Worm (Caenorhabditis elegans) whole organism, young adult: ENCODE results near the gene T28D6.5.
A peak's percentile ranks its signal among the peaks of the same experiment; 100 is the strongest.

Source experiments
- D2030.7 ChIP-seq: fragments of 200-800 bp; sonication (Bioruptor generic); IDR thresholded peaks from 2 replicates; pipeline ENCODE4 v1.3.6; 2022; ENCODE audit warnings: missing genetic modification reagents, missing genetic modification characterization, missing compliant biosample characterization
- F33H1.4 ChIP-seq: fragments of 200-800 bp; sonication (Bioruptor generic); IDR thresholded peaks from 2 replicates; pipeline ENCODE4 v1.3.6; 2022; ENCODE audit warnings: missing genetic modification reagents, missing genetic modification characterization, missing compliant biosample characterization
- F49E8.2 ChIP-seq: sonication (generic microtip); optimal IDR thresholded peaks from 3 replicates; lab custom pipeline; 2017; ENCODE audit warnings: missing genetic modification characterization, mild to moderate bottlenecking, missing compliant biosample characterization, antibody characterized with exemption, moderate library complexity; ENCODE audit not compliant: insufficient read depth
- T26A5.8 ChIP-seq: sonication (generic microtip); optimal IDR thresholded peaks from 2 replicates; lab custom pipeline; 2016; ENCODE audit warnings: missing genetic modification characterization, missing compliant biosample characterization
- athp-1 ChIP-seq: sonication (generic microtip); optimal IDR thresholded peaks from 2 replicates; lab custom pipeline; 2017; ENCODE audit warnings: mild to moderate bottlenecking, missing genetic modification characterization, missing compliant biosample characterization
- attf-6 ChIP-seq: fragments of 200-800 bp; sonication (Bioruptor generic); IDR thresholded peaks from 2 replicates; pipeline ENCODE4 v1.3.6; 2022; ENCODE audit warnings: missing genetic modification reagents, missing genetic modification characterization, missing compliant biosample characterization
- cebp-1 ChIP-seq, 2 experiments: fragments of 200-800 bp in 1 of 2; sonication (Bioruptor generic) in 1 of 2; sonication (generic microtip) in 1 of 2; IDR thresholded peaks in 1 of 2; optimal IDR thresholded peaks in 1 of 2; 2 replicates each; pipeline versions ENCODE4 v1.3.6 to Lab custom; 2017 to 2022; ENCODE audit warnings: missing compliant biosample characterization in 2 of 2, missing genetic modification characterization in 2 of 2, mild to moderate bottlenecking in 1 of 2, missing genetic modification reagents in 1 of 2, moderate library complexity in 1 of 2
- ceh-40 ChIP-seq: fragments of 200-800 bp; sonication (Bioruptor generic); IDR thresholded peaks from 2 replicates; pipeline ENCODE4 v1.3.6; 2022; ENCODE audit warnings: missing genetic modification characterization, missing compliant biosample characterization
- ceh-91 ChIP-seq: fragments of 200-800 bp; sonication (Bioruptor generic); IDR thresholded peaks from 2 replicates; pipeline ENCODE4 v1.3.6; 2022; ENCODE audit warnings: missing genetic modification reagents, missing genetic modification characterization, missing compliant biosample characterization
- dpl-1 ChIP-seq: fragments of 150-350 bp; optimal IDR thresholded peaks from 2 replicates; lab custom pipeline; 2014; ENCODE audit warnings: missing biosample characterization, missing genetic modification reagents, missing genetic modification characterization
- egl-18 ChIP-seq: fragments of 200-800 bp; sonication (Bioruptor generic); IDR thresholded peaks from 2 replicates; pipeline ENCODE4 v1.3.6; 2022; ENCODE audit warnings: missing genetic modification reagents, missing genetic modification characterization, missing compliant biosample characterization
- egl-44 ChIP-seq: fragments of 200-800 bp; sonication (Bioruptor generic); IDR thresholded peaks from 2 replicates; pipeline ENCODE4 v1.3.6; 2022; ENCODE audit warnings: missing genetic modification reagents, missing genetic modification characterization, missing compliant biosample characterization
- egrh-3 ChIP-seq: fragments of 200-800 bp; sonication (Bioruptor generic); IDR thresholded peaks from 2 replicates; pipeline ENCODE4 v1.3.6; 2022; ENCODE audit warnings: missing genetic modification reagents, missing genetic modification characterization, missing compliant biosample characterization
- ekl-4 ChIP-seq: fragments of 200-800 bp; sonication (Bioruptor generic); IDR thresholded peaks from 2 replicates; pipeline ENCODE4 v1.3.6; 2022; ENCODE audit warnings: missing genetic modification reagents, missing genetic modification characterization, missing compliant biosample characterization
- gei-17 ChIP-seq: fragments of 200-800 bp; sonication (Bioruptor generic); optimal IDR thresholded peaks from 2 replicates; lab custom pipeline; 2018; ENCODE audit warnings: mild to moderate bottlenecking, missing genetic modification characterization, missing compliant biosample characterization
- hmg-1.2 ChIP-seq: fragments of 200-800 bp; sonication (Bioruptor generic); IDR thresholded peaks from 2 replicates; pipeline ENCODE4 v1.3.6; 2022; ENCODE audit warnings: missing genetic modification reagents, missing genetic modification characterization, missing compliant biosample characterization
- hsf-1 ChIP-seq: fragments of 200-800 bp; sonication (Bioruptor generic); IDR thresholded peaks from 2 replicates; pipeline ENCODE4 v1.3.6; 2022; ENCODE audit warnings: missing genetic modification reagents, missing genetic modification characterization, missing compliant biosample characterization
- lag-1 ChIP-seq: fragments of 200-800 bp; sonication (Bioruptor generic); IDR thresholded peaks from 2 replicates; pipeline ENCODE4 v1.3.6; 2022; ENCODE audit warnings: missing genetic modification reagents, missing genetic modification characterization, missing compliant biosample characterization
- lin-40 ChIP-seq: sonication (generic microtip); optimal IDR thresholded peaks from 2 replicates; lab custom pipeline; 2016; ENCODE audit warnings: missing genetic modification characterization, mild to moderate bottlenecking, missing compliant biosample characterization, missing genotype, missing genetic modification reagents
- lir-1 ChIP-seq: fragments of 200-800 bp; sonication (Bioruptor generic); conservative IDR thresholded peaks from 2 replicates; pipeline ENCODE4 v1.3.6; 2022; ENCODE audit warnings: missing genetic modification reagents, missing genetic modification characterization, missing compliant biosample characterization
- lsl-1 ChIP-seq: fragments of 200-800 bp; sonication (Bioruptor generic); optimal IDR thresholded peaks from 2 replicates; lab custom pipeline; 2018; ENCODE audit warnings: mild to moderate bottlenecking, missing genetic modification characterization, moderate library complexity, missing compliant biosample characterization
- lsy-27 ChIP-seq: sonication (generic microtip); optimal IDR thresholded peaks from 2 replicates; lab custom pipeline; 2017; ENCODE audit warnings: missing genetic modification characterization, mild to moderate bottlenecking, missing compliant biosample characterization, antibody characterized with exemption, missing genotype, borderline replicate concordance; ENCODE audit not compliant: insufficient read depth
- madf-6 ChIP-seq: fragments of 200-800 bp; sonication (Bioruptor generic); IDR thresholded peaks from 2 replicates; pipeline ENCODE4 v1.3.6; 2022; ENCODE audit warnings: missing genetic modification reagents, missing genetic modification characterization, missing compliant biosample characterization
- madf-8 ChIP-seq: fragments of 200-800 bp; sonication (Bioruptor generic); conservative IDR thresholded peaks from 2 replicates; pipeline ENCODE4 v1.3.6; 2022; ENCODE audit warnings: missing genetic modification reagents, missing genetic modification characterization, missing compliant biosample characterization
- mel-28 ChIP-seq: sonication (generic microtip); optimal IDR thresholded peaks from 2 replicates; lab custom pipeline; 2016; ENCODE audit warnings: borderline replicate concordance, mild to moderate bottlenecking, missing genetic modification characterization, missing compliant biosample characterization
- mxl-1 ChIP-seq: sonication (generic microtip); optimal IDR thresholded peaks from 2 replicates; lab custom pipeline; 2016; ENCODE audit warnings: missing genetic modification characterization, missing compliant biosample characterization
- nfya-2 ChIP-seq: fragments of 200-800 bp; sonication (Bioruptor generic); IDR thresholded peaks from 2 replicates; pipeline ENCODE4 v1.3.6; 2022; ENCODE audit warnings: missing genetic modification reagents, missing genetic modification characterization, missing compliant biosample characterization
- nhr-27 ChIP-seq: fragments of 200-800 bp; sonication (Bioruptor generic); optimal IDR thresholded peaks from 2 replicates; lab custom pipeline; 2018; ENCODE audit warnings: mild to moderate bottlenecking, missing genetic modification characterization, moderate library complexity, missing compliant biosample characterization
- rcor-1 ChIP-seq: fragments of 200-800 bp; sonication (Bioruptor generic); IDR thresholded peaks from 2 replicates; pipeline ENCODE4 v1.3.6; 2022; ENCODE audit warnings: missing genetic modification reagents, missing genetic modification characterization, missing compliant biosample characterization
- repo-1 ChIP-seq: sonication (generic microtip); optimal IDR thresholded peaks from 2 replicates; lab custom pipeline; 2017; ENCODE audit warnings: mild to moderate bottlenecking, missing genetic modification characterization, missing compliant biosample characterization
- snpc-1.1 ChIP-seq: sonication (generic microtip); optimal IDR thresholded peaks from 2 replicates; lab custom pipeline; 2017; ENCODE audit warnings: missing genetic modification characterization, mild to moderate bottlenecking, missing compliant biosample characterization, antibody characterized with exemption, moderate library complexity, missing genotype, missing genetic modification reagents; ENCODE audit not compliant: insufficient read depth
- snpc-1.3 ChIP-seq: sonication (generic microtip); optimal IDR thresholded peaks from 2 replicates; lab custom pipeline; 2017; ENCODE audit warnings: missing genetic modification characterization, mild to moderate bottlenecking, missing compliant biosample characterization, antibody characterized with exemption, moderate library complexity, missing genotype, missing genetic modification reagents; ENCODE audit not compliant: insufficient read depth
- snpc-3.4 ChIP-seq: sonication (generic microtip); optimal IDR thresholded peaks from 2 replicates; lab custom pipeline; 2017; ENCODE audit warnings: missing genetic modification characterization, mild to moderate bottlenecking, missing compliant biosample characterization, antibody characterized with exemption, moderate library complexity, missing genotype, missing genetic modification reagents
- somi-1 ChIP-seq: fragments of 200-800 bp; sonication (Bioruptor generic); optimal IDR thresholded peaks from 2 replicates; lab custom pipeline; 2018; ENCODE audit warnings: mild to moderate bottlenecking, missing genetic modification characterization, missing compliant biosample characterization
- sptf-2 ChIP-seq: fragments of 200-800 bp; sonication (Bioruptor generic); optimal IDR thresholded peaks from 2 replicates; lab custom pipeline; 2018; ENCODE audit warnings: mild to moderate bottlenecking, missing genetic modification characterization, missing compliant biosample characterization
- tlf-1 ChIP-seq: fragments of 200-800 bp; sonication (Bioruptor generic); optimal IDR thresholded peaks from 2 replicates; lab custom pipeline; 2018; ENCODE audit warnings: mild to moderate bottlenecking, missing genetic modification characterization, missing compliant biosample characterization
- unc-130 ChIP-seq: sonication (generic microtip); optimal IDR thresholded peaks from 2 replicates; lab custom pipeline; 2016; ENCODE audit warnings: missing genetic modification reagents, missing genetic modification characterization, missing compliant biosample characterization
- unc-62 ChIP-seq: fragments of 150-350 bp; optimal IDR thresholded peaks from 2 replicates; lab custom pipeline; 2014; ENCODE audit warnings: missing biosample characterization, missing genetic modification reagents, missing genetic modification characterization
- xnd-1 ChIP-seq: sonication (generic microtip); optimal IDR thresholded peaks from 2 replicates; lab custom pipeline; 2016; ENCODE audit warnings: missing genotype, missing genetic modification reagents, missing genetic modification characterization, missing compliant biosample characterization
- ztf-18 ChIP-seq: sonication (generic microtip); optimal IDR thresholded peaks from 2 replicates; lab custom pipeline; 2016; ENCODE audit warnings: missing genotype, mild to moderate bottlenecking, missing genetic modification characterization, missing compliant biosample characterization
- ztf-25 ChIP-seq: fragments of 200-800 bp; sonication (Bioruptor generic); IDR thresholded peaks from 2 replicates; pipeline ENCODE4 v1.3.6; 2022; ENCODE audit warnings: missing genetic modification reagents, missing genetic modification characterization, missing compliant biosample characterization
- ztf-26 ChIP-seq: sonication (generic microtip); optimal IDR thresholded peaks from 2 replicates; lab custom pipeline; 2017; ENCODE audit warnings: missing genetic modification characterization, missing compliant biosample characterization
- ztf-3 ChIP-seq: fragments of 200-800 bp; sonication (Bioruptor generic); optimal IDR thresholded peaks from 2 replicates; lab custom pipeline; 2018; ENCODE audit warnings: mild to moderate bottlenecking, missing genetic modification characterization, missing compliant biosample characterization

Gene T28D6.5

ce11 chrIII:11337627-11338026 is 4.1 kb downstream of the T28D6.5 start:
- TF ChIP-seq mxl-1 (no peak), gei-17 (no peak), snpc-1.1 (tag; lab: Kevin White, UChicago) (no peak), lin-40 (tag; lab: Kevin White, UChicago) (no peak)
- TF ChIP-seq, all 124 proteins: peak for 0

- TF ChIP-seq ztf-26 (tag; lab: Kevin White, UChicago) (no peak), ekl-4 (GFP tag; lab: Robert Waterston, UW) (no peak), D2030.7 (GFP tag; lab: Robert Waterston, UW) (no peak), tlf-1 (no peak), madf-8 (no peak), egl-18 (GFP tag; lab: Robert Waterston, UW) (no peak), F49E8.2 (tag; lab: Kevin White, UChicago) (no peak), lag-1 (GFP tag; lab: Robert Waterston, UW) (no peak), ztf-3 (no peak), egrh-3 (GFP tag; lab: Robert Waterston, UW) (no peak), snpc-3.4 (no peak), ceh-40 (GFP tag; lab: Robert Waterston, UW) (no peak), ztf-18 (tag; lab: Kevin White, UChicago) (no peak), cebp-1 (GFP tag; IDR thresholded peaks at IDR 0.05; lab: Robert Waterston, UW) (no peak), cebp-1 (tag; optimal IDR thresholded peaks at IDR 0.05; lab: Kevin White, UChicago) (no peak), nhr-27 (tag; lab: Kevin White, UChicago) (no peak), rcor-1 (GFP tag; lab: Robert Waterston, UW) (no peak), ztf-25 (GFP tag; lab: Robert Waterston, UW) (no peak), egl-44 (GFP tag; lab: Robert Waterston, UW) (no peak), athp-1 (tag; lab: Kevin White, UChicago) (no peak), unc-62 (GFP tag; lab: Kevin White, UChicago) (no peak)
These were observed 8.0 kb downstream of the T28D6.5 start for ce11 chrIII:11341466-11341865.

ce11 chrIII:11343041-11343440 is 9.6 kb downstream of the T28D6.5 start, which contains the start of the genes T28D6.6 and pen-2:
T28D6.6 (minus strand) TSS chrIII:11343108.
pen-2 (plus strand) TSS chrIII:11343322.
- TF ChIP-seq F33H1.4, result peak; percentile 36; the same call in 1 of the 2 replicates
- TF ChIP-seq lsl-1 (GFP tag; lab: Kevin White, UChicago), result peak; percentile 23
- 0 out of 2 replicates have a peak, but pooled peaks have one; percentile 32 for TF ChIP-seq ekl-4 (GFP tag; lab: Robert Waterston, UW)
- TF ChIP-seq T26A5.8, result no peak
- 0 out of 2 replicates have a peak, but pooled peaks have one; percentile 17 for TF ChIP-seq madf-6 (GFP tag; lab: Robert Waterston, UW)
- no peak for TF ChIP-seq madf-8
- TF ChIP-seq, all 124 proteins: peak for 4

ce11 chrIII:11344125-11344524 is 10.6 kb downstream of the T28D6.5 start:
- peak; percentile 91 for TF ChIP-seq xnd-1 (tag; lab: Kevin White, UChicago)
- TF ChIP-seq snpc-1.3 (tag; lab: Kevin White, UChicago), result peak; percentile 56
- peak; percentile 40 for TF ChIP-seq dpl-1
- TF ChIP-seq D2030.7 (GFP tag; lab: Robert Waterston, UW), result peak; percentile 70
- no peak for TF ChIP-seq lsy-27 (tag; lab: Kevin White, UChicago)
- TF ChIP-seq lsl-1 (GFP tag; lab: Kevin White, UChicago), result peak; percentile 97
- TF ChIP-seq somi-1 (GFP tag; lab: Kevin White, UChicago), result no peak
- no peak for TF ChIP-seq nfya-2
- TF ChIP-seq sptf-2 (GFP tag; lab: Kevin White, UChicago), result no peak
- TF ChIP-seq unc-130 (GFP tag; lab: Kevin White, UChicago), result no peak
- TF ChIP-seq ceh-91 (GFP tag; lab: Robert Waterston, UW), result peak; percentile 64
- TF ChIP-seq F33H1.4, result peak; percentile 95
- no peak for TF ChIP-seq hsf-1 (GFP tag; lab: Robert Waterston, UW)
- no peak for TF ChIP-seq repo-1 (tag; lab: Kevin White, UChicago)
- no peak for TF ChIP-seq attf-6 (GFP tag; lab: Robert Waterston, UW)
- peak; percentile 27; the same call in 1 of the 2 replicates for TF ChIP-seq hmg-1.2 (GFP tag; lab: Robert Waterston, UW)
- TF ChIP-seq mel-28 (tag; lab: Kevin White, UChicago), result no peak
- TF ChIP-seq F49E8.2 (tag; lab: Kevin White, UChicago), result peak; percentile 15
- TF ChIP-seq lir-1 (GFP tag; lab: Robert Waterston, UW), result no peak
